Fruit fly (Drosophila melanogaster) whole organism, embryonic: ENCODE results near the gene Gcna.

Experiments
- B-H2 ChIP-seq: fragments of 200-800 bp; sonication (Bioruptor generic); optimal IDR thresholded peaks from 2 replicates; lab custom pipeline; 2018; ENCODE audit warnings: missing biosample characterization, mild to moderate bottlenecking, missing genetic modification characterization
- CG11093 ChIP-seq: fragments of 200-800 bp; sonication (Bioruptor generic); IDR thresholded peaks from 3 replicates; pipeline ENCODE4 v1.3.6; 2022; ENCODE audit warnings: missing biosample characterization, missing genetic modification characterization
- CG11696 ChIP-seq: fragments of 200-800 bp; sonication (Bioruptor generic); IDR thresholded peaks from 2 replicates; pipeline ENCODE4 v1.3.6; 2022; ENCODE audit warnings: missing biosample characterization, missing genetic modification characterization
- CG12219 ChIP-seq: fragments of 200-800 bp; sonication (Bioruptor generic); optimal IDR thresholded peaks from 3 replicates; lab custom pipeline; 2018; ENCODE audit warnings: missing biosample characterization, mild to moderate bottlenecking, missing genetic modification characterization
- CG12236 ChIP-seq: fragments of 200-800 bp; sonication (Bioruptor generic); optimal IDR thresholded peaks from 2 replicates; lab custom pipeline; 2016; ENCODE audit warnings: missing biosample characterization, missing genetic modification characterization
- CG15073 ChIP-seq: fragments of 200-800 bp; sonication (Bioruptor generic); optimal IDR thresholded peaks from 2 replicates; lab custom pipeline; 2016; ENCODE audit warnings: missing biosample characterization, missing genetic modification characterization
- CG31224 ChIP-seq: fragments of 200-800 bp; sonication (Bioruptor generic); IDR thresholded peaks from 2 replicates; pipeline ENCODE4 v1.3.6; 2022; ENCODE audit warnings: missing biosample characterization, missing genetic modification characterization
- CG3163 ChIP-seq: fragments of 200-800 bp; sonication (Bioruptor generic); optimal IDR thresholded peaks from 3 replicates; lab custom pipeline; 2016; ENCODE audit warnings: missing biosample characterization, missing genetic modification characterization
- CG34376 ChIP-seq: fragments of 200-800 bp; sonication (Bioruptor generic); optimal IDR thresholded peaks from 2 replicates; lab custom pipeline; 2018; ENCODE audit warnings: missing biosample characterization, mild to moderate bottlenecking, missing genetic modification characterization
- CG4360 ChIP-seq: fragments of 200-800 bp; sonication (Bioruptor generic); IDR thresholded peaks from 2 replicates; pipeline ENCODE4 v1.3.6; 2022; ENCODE audit warnings: missing biosample characterization, missing genetic modification characterization
- CG43689 ChIP-seq: fragments of 200-800 bp; sonication (Bioruptor generic); IDR thresholded peaks from 2 replicates; pipeline ENCODE4 v1.3.6; 2022; ENCODE audit warnings: missing biosample characterization, missing genetic modification characterization
- CG4404 ChIP-seq: fragments of 200-800 bp; sonication (Bioruptor generic); IDR thresholded peaks from 2 replicates; pipeline ENCODE4 v1.3.6; 2022; ENCODE audit warnings: missing biosample characterization, missing genetic modification characterization
- CG7372 ChIP-seq: fragments of 200-800 bp; sonication (Bioruptor generic); IDR thresholded peaks from 2 replicates; pipeline ENCODE4 v1.3.6; 2022; ENCODE audit warnings: missing biosample characterization, missing genetic modification characterization
- CG7963 ChIP-seq: fragments of 200-800 bp; sonication (Bioruptor generic); IDR thresholded peaks from 3 replicates; pipeline ENCODE4 v1.3.6; 2022; ENCODE audit warnings: missing biosample characterization, missing genetic modification characterization; ENCODE audit not compliant: partially characterized antibody
- CG8089 ChIP-seq: fragments of 200-800 bp; sonication (Bioruptor generic); optimal IDR thresholded peaks from 3 replicates; lab custom pipeline; 2016; ENCODE audit warnings: missing biosample characterization, missing genetic modification characterization
- CG8359 ChIP-seq: fragments of 200-800 bp; sonication (Bioruptor generic); optimal IDR thresholded peaks from 2 replicates; lab custom pipeline; 2017; ENCODE audit warnings: missing biosample characterization, mild to moderate bottlenecking, missing genetic modification characterization, borderline replicate concordance
- CG9876 ChIP-seq: fragments of 200-800 bp; sonication (Bioruptor generic); optimal IDR thresholded peaks from 2 replicates; lab custom pipeline; 2016; ENCODE audit warnings: missing biosample characterization, missing genetic modification characterization
- CoRest ChIP-seq: fragments of 200-800 bp; sonication (Bioruptor generic); optimal IDR thresholded peaks from 3 replicates; lab custom pipeline; 2018; ENCODE audit warnings: missing biosample characterization, mild to moderate bottlenecking, missing genetic modification characterization, moderate library complexity
- Dip3 ChIP-seq: fragments of 200-800 bp; sonication (Bioruptor generic); optimal IDR thresholded peaks from 3 replicates; lab custom pipeline; 2016; ENCODE audit warnings: missing biosample characterization, missing genetic modification characterization
- Ets97D ChIP-seq: fragments of 200-800 bp; sonication (Bioruptor generic); optimal IDR thresholded peaks from 3 replicates; lab custom pipeline; 2016; ENCODE audit warnings: missing biosample characterization, missing genetic modification characterization
- HmgZ ChIP-seq: fragments of 200-800 bp; sonication (Bioruptor generic); optimal IDR thresholded peaks from 2 replicates; lab custom pipeline; 2018; ENCODE audit warnings: missing biosample characterization, mild to moderate bottlenecking, missing genetic modification characterization
- Hr3 ChIP-seq: fragments of 200-800 bp; sonication (Bioruptor generic); optimal IDR thresholded peaks from 3 replicates; lab custom pipeline; 2016; ENCODE audit warnings: missing biosample characterization, missing genetic modification characterization
- Jarid2 ChIP-seq: fragments of 200-800 bp; sonication (Bioruptor generic); optimal IDR thresholded peaks from 3 replicates; lab custom pipeline; 2017; ENCODE audit warnings: mild to moderate bottlenecking, missing biosample characterization, missing genetic modification reagents, missing genetic modification characterization
- NK7.1 ChIP-seq: fragments of 200-800 bp; sonication (Bioruptor generic); optimal IDR thresholded peaks from 3 replicates; lab custom pipeline; 2016; ENCODE audit warnings: missing biosample characterization, missing genetic modification characterization
- NfI ChIP-seq: fragments of 200-800 bp; sonication (Bioruptor generic); optimal IDR thresholded peaks from 3 replicates; lab custom pipeline; 2018; ENCODE audit warnings: missing biosample characterization, mild to moderate bottlenecking, missing genetic modification characterization, moderate library complexity
- PHDP ChIP-seq: fragments of 200-800 bp; sonication (Bioruptor generic); optimal IDR thresholded peaks from 3 replicates; lab custom pipeline; 2018; ENCODE audit warnings: missing biosample characterization, mild to moderate bottlenecking, missing genetic modification characterization, moderate library complexity
- Ptx1 ChIP-seq: fragments of 200-800 bp; sonication (Bioruptor generic); IDR thresholded peaks from 2 replicates; pipeline ENCODE4 v1.3.6; 2022; ENCODE audit warnings: missing biosample characterization, missing genetic modification characterization
- Rx ChIP-seq: fragments of 200-800 bp; sonication (Bioruptor generic); IDR thresholded peaks from 2 replicates; pipeline ENCODE4 v1.3.6; 2022; ENCODE audit warnings: missing biosample characterization, missing genetic modification characterization
- Scr ChIP-seq: fragments of 200-800 bp; sonication (Bioruptor generic); IDR thresholded peaks from 2 replicates; pipeline ENCODE4 v1.3.6; 2022; ENCODE audit warnings: missing biosample characterization, missing genetic modification characterization; ENCODE audit not compliant: partially characterized antibody
- Stat92E ChIP-seq, 3 experiments: fragments of >200 bp in 2 of 3; fragments of 200-800 bp in 1 of 3; sonication (Bioruptor generic) in 1 of 3; optimal IDR thresholded peaks; 2 replicates each; lab custom pipeline; 2017 to 2019; ENCODE audit warnings: missing biosample characterization in 3 of 3, missing genetic modification characterization in 3 of 3, mild to moderate bottlenecking in 1 of 3, moderate library complexity in 1 of 3
- Usf ChIP-seq: fragments of 200-800 bp; sonication (Bioruptor generic); optimal IDR thresholded peaks from 2 replicates; lab custom pipeline; 2017; ENCODE audit warnings: missing genotype, missing biosample characterization, missing genetic modification characterization
- Vsx1 ChIP-seq: fragments of 200-800 bp; sonication (Bioruptor generic); optimal IDR thresholded peaks from 2 replicates; lab custom pipeline; 2017; ENCODE audit warnings: missing biosample characterization, mild to moderate bottlenecking, missing genetic modification characterization, missing genetic modification reagents
- aop ChIP-seq: fragments of 200-800 bp; sonication (Bioruptor generic); IDR thresholded peaks from 2 replicates; pipeline ENCODE4 v1.3.6; 2022; ENCODE audit warnings: missing biosample characterization, missing genetic modification characterization
- ase ChIP-seq: fragments of 200-800 bp; sonication (Bioruptor generic); IDR thresholded peaks from 3 replicates; pipeline ENCODE4 v1.3.6; 2022; ENCODE audit warnings: missing biosample characterization, missing genetic modification characterization
- dmrt11E ChIP-seq: fragments of 200-800 bp; sonication (Bioruptor generic); optimal IDR thresholded peaks from 3 replicates; lab custom pipeline; 2018; ENCODE audit warnings: missing biosample characterization, mild to moderate bottlenecking, missing genetic modification characterization, moderate library complexity
- en ChIP-seq: fragments of 200-800 bp; sonication (Bioruptor generic); optimal IDR thresholded peaks from 2 replicates; lab custom pipeline; 2016; ENCODE audit warnings: missing biosample characterization, missing genetic modification characterization
- esg ChIP-seq: fragments of 200-800 bp; sonication (Bioruptor generic); conservative IDR thresholded peaks from 2 replicates; pipeline ENCODE4 v1.3.6; 2022; ENCODE audit warnings: missing biosample characterization, missing genetic modification characterization
- ewg ChIP-seq: fragments of 200-800 bp; sonication (Bioruptor generic); optimal IDR thresholded peaks from 3 replicates; lab custom pipeline; 2017; ENCODE audit warnings: mild to moderate bottlenecking, missing biosample characterization, missing genetic modification reagents, missing genetic modification characterization
- gem ChIP-seq: fragments of 200-800 bp; sonication (Bioruptor generic); optimal IDR thresholded peaks from 2 replicates; lab custom pipeline; 2019; ENCODE audit warnings: missing biosample characterization, mild to moderate bottlenecking, missing genetic modification characterization, moderate library complexity
- grn ChIP-seq: fragments of 200-800 bp; sonication (Bioruptor generic); optimal IDR thresholded peaks from 3 replicates; lab custom pipeline; 2017; ENCODE audit warnings: missing biosample characterization, missing genetic modification characterization
- gt ChIP-seq: fragments of 200-800 bp; sonication (Bioruptor generic); IDR thresholded peaks from 2 replicates; pipeline ENCODE4 v1.3.6; 2022; ENCODE audit warnings: missing biosample characterization, missing genetic modification characterization
- onecut ChIP-seq: fragments of 200-800 bp; sonication (Bioruptor generic); IDR thresholded peaks from 2 replicates; pipeline ENCODE4 v1.3.6; 2022; ENCODE audit warnings: missing biosample characterization, missing genetic modification characterization
- org-1 ChIP-seq: fragments of 200-800 bp; sonication (Bioruptor generic); optimal IDR thresholded peaks from 2 replicates; lab custom pipeline; 2017; ENCODE audit warnings: missing biosample characterization, missing genetic modification characterization
- row ChIP-seq: fragments of 200-800 bp; sonication (Bioruptor generic); IDR thresholded peaks from 3 replicates; pipeline ENCODE4 v1.3.6; 2022; ENCODE audit warnings: missing biosample characterization, missing genetic modification characterization
- slp2 ChIP-seq: fragments of 200-800 bp; sonication (Bioruptor generic); optimal IDR thresholded peaks from 2 replicates; lab custom pipeline; 2016; ENCODE audit warnings: missing biosample characterization, missing genetic modification characterization
- unpg ChIP-seq: fragments of 200-800 bp; sonication (Bioruptor generic); optimal IDR thresholded peaks from 3 replicates; lab custom pipeline; 2018; ENCODE audit warnings: missing biosample characterization, mild to moderate bottlenecking, missing genetic modification characterization, moderate library complexity
- vnd ChIP-seq: fragments of 200-800 bp; sonication (Bioruptor generic); IDR thresholded peaks from 3 replicates; pipeline ENCODE4 v1.3.6; 2022; ENCODE audit warnings: missing biosample characterization, missing genetic modification characterization; ENCODE audit not compliant: partially characterized antibody
- vvl ChIP-seq: fragments of 200-800 bp; sonication (Bioruptor generic); IDR thresholded peaks from 2 replicates; pipeline ENCODE4 v1.3.6; 2022; ENCODE audit warnings: missing biosample characterization, missing genetic modification characterization
- zen2 ChIP-seq: fragments of 200-800 bp; sonication (Bioruptor generic); IDR thresholded peaks from 3 replicates; pipeline ENCODE4 v1.3.6; 2022; ENCODE audit warnings: missing biosample characterization, missing genetic modification characterization; ENCODE audit not compliant: partially characterized antibody
- zf30C ChIP-seq: fragments of 200-800 bp; sonication (Bioruptor generic); optimal IDR thresholded peaks from 3 replicates; lab custom pipeline; 2018; ENCODE audit warnings: missing biosample characterization, mild to moderate bottlenecking, missing genetic modification characterization

Gene Gcna

dm6 chrX:1861620-1862184 lies 3.9 kb downstream of the Gcna start, which contains the start of gene deltaCOP (continued):
- no peak for TF ChIP-seq Stat92E (GFP tag; optimal IDR thresholded peaks at IDR 0.05; lab: Kevin White, UChicago)
- TF ChIP-seq gem (tag; lab: Kevin White, UChicago): no peak
- TF ChIP-seq CG34376 (GFP tag; lab: Kevin White, UChicago): peak; percentile 76
- peak; percentile 59; the same call in 1 of the 2 replicates for TF ChIP-seq Rx
- peak; percentile 26; the same call in 1 of the 2 replicates for TF ChIP-seq CG4360 (GFP tag; lab: Robert Waterston, UW)
- TF ChIP-seq CoRest (tag; lab: Kevin White, UChicago): peak; percentile 84
- peak; percentile 78 for TF ChIP-seq NK7.1
- TF ChIP-seq CG8359 (GFP tag; lab: Kevin White, UChicago): no peak
- TF ChIP-seq CG8089: peak; percentile 88
- TF ChIP-seq CG9876: peak; percentile 92
- peak; percentile 34; the same call in 1 of the 2 replicates for TF ChIP-seq Scr (GFP tag; lab: Robert Waterston, UW)
- no peak for TF ChIP-seq CG12219
- TF ChIP-seq org-1 (GFP tag; lab: Kevin White, UChicago): peak; percentile 59
- TF ChIP-seq slp2: peak; percentile 87
- peak; percentile 72 for TF ChIP-seq CG12236
- TF ChIP-seq CG43689 (GFP tag; lab: Robert Waterston, UW): peak; percentile 51; the same call in 1 of the 2 replicates
- no peak for TF ChIP-seq gt (GFP tag; lab: Robert Waterston, UW)
- TF ChIP-seq PHDP: peak; percentile 75
- peak; percentile 73 for TF ChIP-seq CG7372
- TF ChIP-seq CG3163 (GFP tag; lab: Kevin White, UChicago): peak; percentile 68
- TF ChIP-seq Dip3 (GFP tag; lab: Kevin White, UChicago): peak; percentile 94
- no peak for TF ChIP-seq Vsx1 (GFP tag; lab: Kevin White, UChicago)
- TF ChIP-seq grn (GFP tag; lab: Kevin White, UChicago): no peak
- TF ChIP-seq unpg (GFP tag; lab: Kevin White, UChicago): peak; percentile 79
- TF ChIP-seq zf30C: no peak
- TF ChIP-seq CG11696: 0 out of 2 replicates have a peak, but pooled peaks have one; percentile 42
- TF ChIP-seq vnd (GFP tag; lab: Robert Waterston, UW): no peak
- peak; percentile 79 for TF ChIP-seq Ets97D (GFP tag; lab: Kevin White, UChicago)
- peak; percentile 99 for TF ChIP-seq row (GFP tag; lab: Robert Waterston, UW)
- TF ChIP-seq Jarid2 (GFP tag; lab: Kevin White, UChicago): no peak
- TF ChIP-seq CG15073 (GFP tag; lab: Kevin White, UChicago): no peak
- TF ChIP-seq CG31224 (GFP tag; lab: Robert Waterston, UW): peak; percentile 79
- peak; percentile 66 for TF ChIP-seq dmrt11E (tag; lab: Kevin White, UChicago)
- peak; percentile 74; the same call in 2 of the 3 replicates for TF ChIP-seq ase (GFP tag; lab: Robert Waterston, UW)
- TF ChIP-seq CG7963: no peak
- TF ChIP-seq en: peak; percentile 69
- TF ChIP-seq zen2 (GFP tag; lab: Robert Waterston, UW): no peak
- peak; percentile 80 for TF ChIP-seq CG4404 (GFP tag; lab: Robert Waterston, UW)
- peak; percentile 47 for TF ChIP-seq Usf (GFP tag; lab: Kevin White, UChicago)
- TF ChIP-seq Hr3 (GFP tag; lab: Kevin White, UChicago): peak; percentile 91
- no peak for TF ChIP-seq aop (GFP tag; lab: Robert Waterston, UW)
- TF ChIP-seq Ptx1 (GFP tag; lab: Robert Waterston, UW): peak; percentile 91
- TF ChIP-seq esg (GFP tag; lab: Robert Waterston, UW): peak; percentile 82
- TF ChIP-seq ewg (GFP tag; lab: Kevin White, UChicago): peak; percentile 76
- peak; percentile 56 for TF ChIP-seq onecut (GFP tag; lab: Robert Waterston, UW)
- peak; percentile 79 for TF ChIP-seq HmgZ
- peak; percentile 84 for TF ChIP-seq vvl (GFP tag; lab: Robert Waterston, UW)
- TF ChIP-seq B-H2: peak; percentile 61
- peak; percentile 78; the same call in 2 of the 3 replicates for TF ChIP-seq CG11093 (GFP tag; lab: Robert Waterston, UW)
- TF ChIP-seq NfI (GFP tag; lab: Kevin White, UChicago): peak; percentile 79
